Fruit fly (Drosophila melanogaster) whole organism, embryonic: ENCODE data around the gene CG4278.

ENCODE experiments used
- B-H2 ChIP-seq: fragments of 200-800 bp; sonication (Bioruptor generic); optimal IDR thresholded peaks from 2 replicates; lab custom pipeline; 2018; ENCODE audit warnings: missing biosample characterization, mild to moderate bottlenecking, missing genetic modification characterization
- Blimp-1 ChIP-seq: fragments of 200-800 bp; sonication (Bioruptor generic); optimal IDR thresholded peaks from 3 replicates; lab custom pipeline; 2018; ENCODE audit warnings: missing biosample characterization, missing genetic modification characterization, mild to moderate bottlenecking, moderate library complexity, missing genetic modification reagents
- CG1024 ChIP-seq: fragments of 200-800 bp; sonication (Bioruptor generic); IDR thresholded peaks from 2 replicates; pipeline ENCODE4 v1.3.6; 2022; ENCODE audit warnings: missing biosample characterization, missing genetic modification characterization
- CG10274 ChIP-seq: fragments of 200-800 bp; sonication (Bioruptor generic); optimal IDR thresholded peaks from 3 replicates; lab custom pipeline; 2017; ENCODE audit warnings: missing biosample characterization, mild to moderate bottlenecking, missing genetic modification characterization
- CG14014 ChIP-seq: fragments of 200-800 bp; sonication (Bioruptor generic); IDR thresholded peaks from 2 replicates; pipeline ENCODE4 v1.3.6; 2022; ENCODE audit warnings: missing biosample characterization, missing genetic modification characterization
- CG14965 ChIP-seq: fragments of 200-800 bp; sonication (Bioruptor generic); optimal IDR thresholded peaks from 2 replicates; lab custom pipeline; 2016; ENCODE audit warnings: missing biosample characterization, missing genetic modification characterization, borderline replicate concordance
- CG15479 ChIP-seq: fragments of 200-800 bp; sonication (Bioruptor generic); optimal IDR thresholded peaks from 3 replicates; lab custom pipeline; 2019; ENCODE audit warnings: missing biosample characterization, mild to moderate bottlenecking, missing genetic modification characterization, moderate library complexity
- CG16815 ChIP-seq: fragments of 200-800 bp; sonication (Bioruptor generic); optimal IDR thresholded peaks from 3 replicates; lab custom pipeline; 2017; ENCODE audit warnings: missing biosample characterization, mild to moderate bottlenecking, missing genetic modification characterization
- CG18476 ChIP-seq: fragments of 200-800 bp; sonication (Bioruptor generic); optimal IDR thresholded peaks from 2 replicates; lab custom pipeline; 2016; ENCODE audit warnings: missing biosample characterization, mild to moderate bottlenecking, missing genetic modification characterization
- CG2129 ChIP-seq: fragments of 200-800 bp; sonication (Bioruptor generic); IDR thresholded peaks from 2 replicates; pipeline ENCODE4 v1.3.6; 2022; ENCODE audit warnings: missing biosample characterization, missing genetic modification characterization; ENCODE audit not compliant: partially characterized antibody
- CG2199 ChIP-seq: fragments of 200-800 bp; sonication (Bioruptor generic); IDR thresholded peaks from 3 replicates; pipeline ENCODE4 v1.3.6; 2022; ENCODE audit warnings: missing biosample characterization, missing genetic modification characterization
- CG30020 ChIP-seq: fragments of 200-800 bp; optimal IDR thresholded peaks from 2 replicates; lab custom pipeline; 2019; ENCODE audit warnings: missing biosample characterization, mild to moderate bottlenecking, missing genetic modification characterization, moderate library complexity
- CG3407 ChIP-seq: fragments of 200-800 bp; sonication (Bioruptor generic); optimal IDR thresholded peaks from 2 replicates; lab custom pipeline; 2018; ENCODE audit warnings: missing biosample characterization, mild to moderate bottlenecking, missing genetic modification characterization
- CG4360 ChIP-seq: fragments of 200-800 bp; sonication (Bioruptor generic); IDR thresholded peaks from 2 replicates; pipeline ENCODE4 v1.3.6; 2022; ENCODE audit warnings: missing biosample characterization, missing genetic modification characterization
- CG4424 ChIP-seq: fragments of 200-800 bp; sonication (Bioruptor generic); optimal IDR thresholded peaks from 3 replicates; lab custom pipeline; 2016; ENCODE audit warnings: missing biosample characterization, missing genetic modification characterization
- CG4617 ChIP-seq: fragments of 200-800 bp; sonication (Bioruptor generic); optimal IDR thresholded peaks from 3 replicates; lab custom pipeline; 2016; ENCODE audit warnings: missing biosample characterization, missing genetic modification characterization, borderline replicate concordance
- CG6254 ChIP-seq: fragments of 200-800 bp; sonication (Bioruptor generic); optimal IDR thresholded peaks from 3 replicates; lab custom pipeline; 2017; ENCODE audit warnings: mild to moderate bottlenecking, missing biosample characterization, missing genetic modification reagents, missing genetic modification characterization
- CG6654 ChIP-seq: fragments of 200-800 bp; sonication (Bioruptor generic); optimal IDR thresholded peaks from 2 replicates; lab custom pipeline; 2017; ENCODE audit warnings: missing biosample characterization, mild to moderate bottlenecking, missing genetic modification characterization
- CG9215 ChIP-seq: fragments of 200-800 bp; sonication (Bioruptor generic); IDR thresholded peaks from 2 replicates; pipeline ENCODE4 v1.3.6; 2022; ENCODE audit warnings: missing biosample characterization, missing genetic modification characterization
- CG9437 ChIP-seq: fragments of 200-800 bp; sonication (Bioruptor generic); optimal IDR thresholded peaks from 2 replicates; lab custom pipeline; 2018; ENCODE audit warnings: missing biosample characterization, mild to moderate bottlenecking, missing genetic modification characterization
- Chrac-16 ChIP-seq: fragments of 200-800 bp; sonication (Bioruptor generic); optimal IDR thresholded peaks from 3 replicates; lab custom pipeline; 2016; ENCODE audit warnings: missing biosample characterization, missing genetic modification characterization
- ERR ChIP-seq: fragments of 200-800 bp; sonication (Bioruptor generic); optimal IDR thresholded peaks from 2 replicates; lab custom pipeline; 2016; ENCODE audit warnings: missing biosample characterization, missing genetic modification characterization
- Fer3 ChIP-seq: fragments of 200-800 bp; sonication (Bioruptor generic); optimal IDR thresholded peaks from 2 replicates; lab custom pipeline; 2018; ENCODE audit warnings: missing biosample characterization, mild to moderate bottlenecking, missing genetic modification characterization, moderate library complexity
- Hand ChIP-seq: fragments of 200-800 bp; sonication (Bioruptor generic); optimal IDR thresholded peaks from 2 replicates; lab custom pipeline; 2017; ENCODE audit warnings: mild to moderate bottlenecking, missing biosample characterization, missing genetic modification reagents, missing genetic modification characterization
- Hmr ChIP-seq: fragments of 200-800 bp; sonication (Bioruptor generic); optimal IDR thresholded peaks from 3 replicates; lab custom pipeline; 2017; ENCODE audit warnings: mild to moderate bottlenecking, missing biosample characterization, missing genetic modification reagents, missing genetic modification characterization
- Hr3 ChIP-seq: fragments of 200-800 bp; sonication (Bioruptor generic); optimal IDR thresholded peaks from 3 replicates; lab custom pipeline; 2016; ENCODE audit warnings: missing biosample characterization, missing genetic modification characterization
- Hr78 ChIP-seq, 2 experiments: fragments of 200-800 bp in 1 of 2; fragments of >200 bp in 1 of 2; sonication (Bioruptor generic) in 1 of 2; optimal IDR thresholded peaks; 2 replicates each; lab custom pipeline; 2017 to 2019; ENCODE audit warnings: missing biosample characterization in 2 of 2, missing genetic modification characterization in 2 of 2, mild to moderate bottlenecking in 1 of 2, moderate library complexity in 1 of 2
- Mrtf ChIP-seq: fragments of 200-800 bp; sonication (Bioruptor generic); IDR thresholded peaks from 3 replicates; pipeline ENCODE4 v1.3.6; 2022; ENCODE audit warnings: missing biosample characterization, missing genetic modification characterization
- Myb ChIP-seq: fragments of 200-800 bp; sonication (Bioruptor generic); optimal IDR thresholded peaks from 2 replicates; lab custom pipeline; 2016; ENCODE audit warnings: missing biosample characterization, missing genetic modification characterization
- Rx ChIP-seq: fragments of 200-800 bp; sonication (Bioruptor generic); IDR thresholded peaks from 2 replicates; pipeline ENCODE4 v1.3.6; 2022; ENCODE audit warnings: missing biosample characterization, missing genetic modification characterization
- TFAM ChIP-seq: fragments of 200-800 bp; sonication (Bioruptor generic); optimal IDR thresholded peaks from 2 replicates; lab custom pipeline; 2017; ENCODE audit warnings: missing biosample characterization, missing genetic modification characterization, inconsistent platforms
- Vsx1 ChIP-seq: fragments of 200-800 bp; sonication (Bioruptor generic); optimal IDR thresholded peaks from 2 replicates; lab custom pipeline; 2017; ENCODE audit warnings: missing biosample characterization, mild to moderate bottlenecking, missing genetic modification characterization, missing genetic modification reagents
- amos ChIP-seq: fragments of 200-800 bp; sonication (Bioruptor generic); IDR thresholded peaks from 2 replicates; pipeline ENCODE4 v1.3.6; 2022; ENCODE audit warnings: missing biosample characterization, missing genetic modification characterization; ENCODE audit not compliant: partially characterized antibody
- bab2 ChIP-seq: fragments of 200-800 bp; sonication (Bioruptor generic); optimal IDR thresholded peaks from 2 replicates; lab custom pipeline; 2016; ENCODE audit warnings: missing biosample characterization, missing genetic modification characterization
- chinmo ChIP-seq: fragments of 200-800 bp; sonication (Bioruptor generic); IDR thresholded peaks from 4 replicates; pipeline ENCODE4 v1.3.6; 2022; ENCODE audit warnings: missing biosample characterization, missing genetic modification characterization; ENCODE audit not compliant: partially characterized antibody
- corto ChIP-seq: fragments of 200-800 bp; sonication (Bioruptor generic); optimal IDR thresholded peaks from 2 replicates; lab custom pipeline; 2016; ENCODE audit warnings: missing biosample characterization, mild to moderate bottlenecking, missing genetic modification characterization, moderate library complexity
- crol ChIP-seq: fragments of 200-800 bp; sonication (Bioruptor generic); IDR thresholded peaks from 2 replicates; pipeline ENCODE4 v1.3.6; 2022; ENCODE audit warnings: missing biosample characterization, missing genetic modification characterization
- esg ChIP-seq: fragments of 200-800 bp; sonication (Bioruptor generic); conservative IDR thresholded peaks from 2 replicates; pipeline ENCODE4 v1.3.6; 2022; ENCODE audit warnings: missing biosample characterization, missing genetic modification characterization
- fd96Cb ChIP-seq: fragments of 200-800 bp; sonication (Bioruptor generic); optimal IDR thresholded peaks from 2 replicates; lab custom pipeline; 2018; ENCODE audit warnings: missing biosample characterization, mild to moderate bottlenecking, missing genetic modification characterization, moderate library complexity
- ham ChIP-seq: fragments of 200-800 bp; sonication (Bioruptor generic); IDR thresholded peaks from 2 replicates; pipeline ENCODE4 v1.3.6; 2022; ENCODE audit warnings: missing biosample characterization, missing genetic modification characterization
- klu ChIP-seq: fragments of 200-800 bp; sonication (Bioruptor generic); IDR thresholded peaks from 2 replicates; pipeline ENCODE4 v1.3.6; 2022; ENCODE audit warnings: missing biosample characterization, missing genetic modification characterization
- knrl ChIP-seq: fragments of 200-800 bp; sonication (Bioruptor generic); IDR thresholded peaks from 3 replicates; pipeline ENCODE4 v1.3.6; 2022; ENCODE audit warnings: missing biosample characterization, missing genetic modification characterization; ENCODE audit not compliant: partially characterized antibody
- lbe ChIP-seq: fragments of 200-800 bp; sonication (Bioruptor generic); optimal IDR thresholded peaks from 2 replicates; lab custom pipeline; 2016; ENCODE audit warnings: missing biosample characterization, mild to moderate bottlenecking, missing genetic modification characterization
- onecut ChIP-seq: fragments of 200-800 bp; sonication (Bioruptor generic); IDR thresholded peaks from 2 replicates; pipeline ENCODE4 v1.3.6; 2022; ENCODE audit warnings: missing biosample characterization, missing genetic modification characterization
- pum ChIP-seq: fragments of 200-800 bp; sonication (Bioruptor generic); optimal IDR thresholded peaks from 2 replicates; lab custom pipeline; 2016; ENCODE audit warnings: missing biosample characterization, missing genetic modification characterization
- run ChIP-seq: fragments of 200-800 bp; sonication (Bioruptor generic); optimal IDR thresholded peaks from 3 replicates; lab custom pipeline; 2018; ENCODE audit warnings: missing biosample characterization, mild to moderate bottlenecking, missing genetic modification characterization
- sens-2 ChIP-seq: fragments of 200-800 bp; sonication (Bioruptor generic); IDR thresholded peaks from 2 replicates; pipeline ENCODE4 v1.3.6; 2022; ENCODE audit warnings: missing biosample characterization, missing genetic modification characterization
- tgo ChIP-seq: fragments of 200-800 bp; sonication (Bioruptor generic); IDR thresholded peaks from 3 replicates; pipeline ENCODE4 v1.3.6; 2022; ENCODE audit warnings: missing biosample characterization, missing genetic modification characterization
- wor ChIP-seq: fragments of 200-800 bp; sonication (Bioruptor generic); IDR thresholded peaks from 2 replicates; pipeline ENCODE4 v1.3.6; 2022; ENCODE audit warnings: missing biosample characterization, missing genetic modification characterization

The CG4278 gene

DNA sequence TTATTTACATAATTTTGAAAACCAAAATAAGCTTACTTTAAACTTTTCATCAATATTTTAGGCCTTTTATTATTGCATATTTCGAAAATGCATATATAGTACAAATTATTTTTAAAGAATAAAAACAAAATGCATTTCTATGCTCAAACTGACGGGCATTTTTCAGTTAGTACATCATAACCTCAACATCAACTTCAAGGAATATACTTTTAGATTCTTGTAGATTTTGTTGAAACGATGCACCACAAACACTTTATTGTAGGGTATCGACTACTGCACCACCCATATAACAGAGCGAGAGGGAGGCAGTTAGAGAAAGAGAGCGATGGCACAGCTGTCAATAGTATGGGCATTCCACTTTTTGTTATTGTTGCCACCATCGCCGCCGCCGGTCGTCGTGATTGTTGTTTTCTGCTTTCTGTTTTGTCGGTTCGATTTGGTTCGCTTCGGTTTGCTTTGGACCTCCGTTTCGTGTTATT is 47.1 kb upstream of the CG4278 start (continued):
- TF ChIP-seq CG16815 (peak; percentile 77), fd96Cb (peak; percentile 96), Rx (peak; percentile 56), CG10274 (GFP tag; lab: Kevin White, UChicago) (peak; percentile 99), chinmo (GFP tag; lab: Robert Waterston, UW) (peak; percentile 89; the same call in 3 of the 4 replicates), CG9437 (GFP tag; lab: Kevin White, UChicago) (peak; percentile 93), bab2 (peak; percentile 82), CG4424 (GFP tag; lab: Kevin White, UChicago) (peak; percentile 95), CG6654 (GFP tag; lab: Kevin White, UChicago) (peak; percentile 77), Fer3 (tag; lab: Kevin White, UChicago) (peak; percentile 72), Hr3 (GFP tag; lab: Kevin White, UChicago) (peak; percentile 94), tgo (GFP tag; lab: Robert Waterston, UW) (peak; percentile 82), lbe (GFP tag; lab: Kevin White, UChicago) (peak; percentile 27), TFAM (GFP tag; lab: Kevin White, UChicago) (peak; percentile 42), B-H2 (GFP tag; lab: Kevin White, UChicago) (no peak), klu (GFP tag; lab: Robert Waterston, UW) (no peak; the same call in 1 of the 2 replicates), CG2199 (GFP tag; lab: Robert Waterston, UW) (peak; percentile 90), wor (GFP tag; lab: Robert Waterston, UW) (peak; percentile 86), CG4360 (peak; percentile 71), sens-2 (GFP tag; lab: Robert Waterston, UW) (peak; percentile 52), Hmr (GFP tag; lab: Kevin White, UChicago) (peak; percentile 85), Blimp-1 (GFP tag; lab: Kevin White, UChicago) (peak; percentile 91), crol (0 out of 2 replicates have a peak, but pooled peaks have one; percentile 8), pum (GFP tag; lab: Kevin White, UChicago) (peak; percentile 91), CG3407 (peak; percentile 87), CG18476 (GFP tag; lab: Kevin White, UChicago) (peak; percentile 79), Vsx1 (GFP tag; lab: Kevin White, UChicago) (peak; percentile 85), CG2129 (no peak), esg (peak; percentile 85), Mrtf (GFP tag; lab: Robert Waterston, UW) (peak; percentile 67; the same call in 1 of the 3 replicates), onecut (GFP tag; lab: Robert Waterston, UW) (peak; percentile 62), ham (GFP tag; lab: Robert Waterston, UW) (no peak), knrl (no peak), CG14965 (GFP tag; lab: Kevin White, UChicago) (peak; percentile 37), CG9215 (GFP tag; lab: Robert Waterston, UW) (peak; percentile 39; the same call in 1 of the 2 replicates), CG15479 (GFP tag; lab: Kevin White, UChicago) (no peak), ERR (GFP tag; lab: Kevin White, UChicago) (peak; percentile 57), CG14014 (GFP tag; lab: Robert Waterston, UW) (no peak), Myb (peak; percentile 46), CG1024 (GFP tag; lab: Robert Waterston, UW) (peak; percentile 56; the same call in 1 of the 2 replicates), Hand (GFP tag; lab: Kevin White, UChicago) (peak; percentile 59), CG6254 (peak; percentile 87), CG30020 (peak; percentile 75), amos (peak; percentile 30; the same call in 1 of the 2 replicates), Hr78 (GFP tag; optimal IDR thresholded peaks at IDR 0.05; lab: Kevin White, UChicago) (peak in 1 of 2 experiments; percentile 87), run (tag; lab: Kevin White, UChicago) (peak; percentile 91), CG4617 (GFP tag; lab: Kevin White, UChicago) (peak; percentile 86), Chrac-16 (GFP tag; lab: Kevin White, UChicago) (peak; percentile 85), corto (GFP tag; lab: Kevin White, UChicago) (no peak)
